Worm (Caenorhabditis elegans): ENCODE measurements around the gene best-14.

- no peak for TF ChIP-seq him-1 (tag; optimal IDR thresholded peaks at IDR 0.05)
- TF ChIP-seq dao-5 (tag; optimal IDR thresholded peaks at IDR 0.05) = no peak
These were observed 41.1 kb upstream of the best-14 start for ce11 chrV:10516702-10517101.

All from whole organism, L4/young adult.